Comparison of ENCODE assay signal across 5 worm cellular contexts in the genomic region with DNA sequence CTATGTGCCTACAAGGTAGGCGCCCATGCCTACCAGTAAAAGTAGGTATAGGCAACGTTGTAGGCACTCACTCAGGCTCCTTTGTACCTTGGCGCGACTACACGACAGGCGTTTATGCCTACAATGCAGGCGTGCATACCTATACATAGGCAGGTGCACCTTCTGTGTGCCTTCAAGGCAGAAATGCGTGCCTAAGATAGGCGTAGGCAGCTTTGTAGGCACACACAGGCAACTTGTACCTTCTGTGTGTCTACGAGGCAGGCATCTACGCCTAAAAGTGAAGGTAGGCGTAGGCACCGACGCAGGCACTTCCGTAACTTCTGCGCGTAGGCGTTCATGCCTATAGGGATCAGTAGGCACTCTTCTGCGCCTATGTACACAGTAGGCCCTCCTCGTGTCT.
A peak's percentile ranks its signal among the peaks of the same experiment; 100 is the strongest.
TF ChIP-seq lines count a peak whose summit lies in the region.

No protein-coding gene starts in this region.

TF ChIP-seq in whole organism, L1 larva, 84 proteins besides CTCF, POLR2A, EP300 and RAD21:
- no peak for TF ChIP-seq aly-2 (tag; optimal IDR thresholded peaks at IDR 0.05; lab: Kevin White, UChicago)
- TF ChIP-seq alr-1 (tag; optimal IDR thresholded peaks at IDR 0.05; lab: Kevin White, UChicago; ENCODE audit: borderline replicate concordance) = peak; percentile 95
TF ChIP-seq in whole organism, L1 larva: peak in this region for 1.

TF ChIP-seq in whole organism, L4 larva, 104 proteins besides CTCF, POLR2A, EP300 and RAD21:
- TF ChIP-seq madf-5 (GFP tag; IDR thresholded peaks at IDR 0.05; lab: Robert Waterston, UW) = 0 out of 4 replicates have a peak, but pooled peaks of 1 of the 2 experiments have one; percentile 8
- peak; percentile 65 for TF ChIP-seq aha-1 (tag; lab: Kevin White, UChicago)
- no peak for TF ChIP-seq daf-19 (GFP tag; conservative IDR thresholded peaks at IDR 0.05; lab: Robert Waterston, UW)
- TF ChIP-seq zag-1 (tag; optimal IDR thresholded peaks at IDR 0.05; lab: Kevin White, UChicago) = no peak

TF ChIP-seq in whole organism, early embryonic, 17 proteins besides CTCF, POLR2A, EP300 and RAD21:
- TF ChIP-seq ceh-36 (tag; optimal IDR thresholded peaks at IDR 0.05; lab: Kevin White, UChicago) (no peak), tbx-11 (GFP tag; IDR thresholded peaks at IDR 0.05; lab: Robert Waterston, UW) (no peak), scrt-1 (GFP tag; IDR thresholded peaks at IDR 0.05; lab: Robert Waterston, UW) (0 out of 2 replicates have a peak, but pooled peaks have one; percentile 7)

TF ChIP-seq in whole organism, midembryonic, 9 proteins besides CTCF, POLR2A, EP300 and RAD21:
- TF ChIP-seq med-1 (GFP tag; optimal IDR thresholded peaks at IDR 0.05; lab: Kevin White, UChicago; ENCODE audit: insufficient read depth) = no peak
- 0 out of 2 replicates have a peak, but pooled peaks have one; percentile 36 for TF ChIP-seq ztf-29 (GFP tag; IDR thresholded peaks at IDR 0.05; lab: Robert Waterston, UW)

TF ChIP-seq in whole organism, young adult, 124 proteins besides CTCF, POLR2A, EP300 and RAD21:
- TF ChIP-seq sea-2 (GFP tag; IDR thresholded peaks at IDR 0.05; lab: Robert Waterston, UW) (0 out of 2 replicates have a peak, but pooled peaks have one; percentile 6), hlh-12 (tag; optimal IDR thresholded peaks at IDR 0.05; lab: Kevin White, UChicago) (no peak)
TF ChIP-seq in whole organism, young adult: peak in this region for 1.
